Fruit fly (Drosophila melanogaster) whole organism, embryonic: ENCODE measurements around the gene CG17549.

Source experiments
- CG10209 ChIP-seq: fragments of 200-800 bp; sonication (Bioruptor generic); optimal IDR thresholded peaks from 3 replicates; lab custom pipeline; 2017; ENCODE audit warnings: missing biosample characterization, mild to moderate bottlenecking, missing genetic modification characterization, missing genetic modification reagents
- CG13894 ChIP-seq: fragments of 200-800 bp; sonication (Bioruptor generic); optimal IDR thresholded peaks from 3 replicates; lab custom pipeline; 2018; ENCODE audit warnings: missing biosample characterization, mild to moderate bottlenecking, missing genetic modification characterization, moderate library complexity
- CG1792 ChIP-seq: fragments of 200-800 bp; sonication (Bioruptor generic); optimal IDR thresholded peaks from 2 replicates; lab custom pipeline; 2016; ENCODE audit warnings: missing biosample characterization, missing genetic modification characterization
- CG18599 ChIP-seq: fragments of 200-800 bp; sonication (Bioruptor generic); optimal IDR thresholded peaks from 3 replicates; lab custom pipeline; 2017; ENCODE audit warnings: missing biosample characterization, missing genetic modification characterization, mild to moderate bottlenecking, moderate library complexity, missing genetic modification reagents
- CG8478 ChIP-seq: fragments of >200 bp; optimal IDR thresholded peaks from 2 replicates; lab custom pipeline; 2018
- CTCF ChIP-seq: fragments of 200-800 bp; sonication (Bioruptor generic); optimal IDR thresholded peaks from 2 replicates; lab custom pipeline; 2017; ENCODE audit warnings: missing biosample characterization, mild to moderate bottlenecking, missing genetic modification characterization, moderate library complexity
- Oli ChIP-seq: fragments of 200-800 bp; sonication (Bioruptor generic); optimal IDR thresholded peaks from 2 replicates; lab custom pipeline; 2018; ENCODE audit warnings: missing biosample characterization, mild to moderate bottlenecking, missing genetic modification characterization, moderate library complexity
- Rfx ChIP-seq: fragments of 200-800 bp; sonication (Bioruptor generic); IDR thresholded peaks from 2 replicates; pipeline ENCODE4 v1.3.6; 2022; ENCODE audit warnings: missing biosample characterization, missing genetic modification characterization
- pros ChIP-seq: fragments of 200-800 bp; sonication (Bioruptor generic); optimal IDR thresholded peaks from 3 replicates; lab custom pipeline; 2019; ENCODE audit warnings: missing biosample characterization, mild to moderate bottlenecking, missing genetic modification characterization, moderate library complexity
- run ChIP-seq: fragments of 200-800 bp; sonication (Bioruptor generic); optimal IDR thresholded peaks from 3 replicates; lab custom pipeline; 2018; ENCODE audit warnings: missing biosample characterization, mild to moderate bottlenecking, missing genetic modification characterization
- ttk ChIP-seq: fragments of 200-800 bp; sonication (Bioruptor generic); IDR thresholded peaks from 2 replicates; pipeline ENCODE4 v2.1.2; 2022; ENCODE audit warnings: missing biosample characterization, missing genetic modification characterization

DNA sequence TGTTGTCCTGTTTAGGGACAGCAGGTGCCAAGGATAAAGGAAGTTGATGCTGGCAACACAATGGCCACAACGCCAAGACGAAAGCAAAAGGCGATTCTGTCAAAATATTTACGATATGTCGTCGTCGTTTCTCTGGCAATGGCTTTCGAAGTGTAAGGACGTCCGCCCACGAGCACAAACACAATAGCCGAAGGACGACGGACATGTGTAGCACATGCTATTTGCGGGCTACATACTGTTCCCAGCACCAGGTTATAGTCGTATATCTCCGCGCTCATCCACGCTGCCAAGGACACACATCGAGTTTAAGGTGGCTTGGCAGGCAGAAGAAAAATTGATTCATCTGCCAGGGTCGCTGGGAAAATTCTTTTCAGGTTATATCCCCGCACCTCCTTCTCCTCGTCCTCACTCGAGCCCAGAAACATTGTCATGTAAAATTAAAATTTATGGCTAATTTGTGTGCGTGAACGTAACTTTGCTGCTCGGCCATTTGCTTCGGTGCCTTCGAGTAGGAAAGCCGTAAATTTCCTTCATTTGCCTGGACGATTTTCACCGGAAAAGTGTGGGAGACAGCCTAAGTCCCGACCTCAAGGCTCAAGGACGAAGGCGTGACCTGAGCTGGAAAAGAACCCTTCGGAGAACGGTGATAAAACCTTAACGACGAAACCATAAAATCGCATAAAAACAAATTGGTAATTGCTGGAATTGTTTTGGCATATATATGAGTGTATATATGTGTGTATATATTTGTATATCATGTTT lies 51.7 kb downstream of the CG17549 start:
- TF ChIP-seq CTCF, result no peak
- TF ChIP-seq run (tag; lab: Kevin White, UChicago), result no peak
- TF ChIP-seq ttk, result no peak
- TF ChIP-seq CG1792, result no peak
- no peak for TF ChIP-seq Oli
- TF ChIP-seq CG18599 (GFP tag; lab: Kevin White, UChicago), result no peak
- TF ChIP-seq CG13894 (tag; lab: Kevin White, UChicago), result no peak
- no peak for TF ChIP-seq Rfx (GFP tag; lab: Robert Waterston, UW)
- TF ChIP-seq CG10209 (GFP tag; lab: Kevin White, UChicago), result no peak
- no peak for TF ChIP-seq pros (GFP tag; lab: Kevin White, UChicago)
- TF ChIP-seq CG8478 (lab: Kevin White, UChicago), result no peak
